Worm (Caenorhabditis elegans): ENCODE data around the gene lbp-8.

lbp-8 gene

ce11 chrV:13931225-13931624 is 40.7 kb downstream of the lbp-8 start, which contains the start of gene C06B3.16:
Gene C06B3.16, plus strand, starts transcription at chrV:13931525.
- TF ChIP-seq unc-98 (GFP tag; IDR thresholded peaks at IDR 0.05) (no peak), grh-1 (GFP tag; IDR thresholded peaks at IDR 0.05) (no peak), nhr-20 (tag; optimal IDR thresholded peaks at IDR 0.05) (no peak), isw-1 (GFP tag; IDR thresholded peaks at IDR 0.05) (no peak), lsy-2 (tag; optimal IDR thresholded peaks at IDR 0.05) (no peak), nhr-84 (tag; optimal IDR thresholded peaks at IDR 0.05) (no peak), nhr-28 (tag; optimal IDR thresholded peaks at IDR 0.05) (no peak), vab-15 (tag; optimal IDR thresholded peaks at IDR 0.05) (no peak), aly-2 (tag; optimal IDR thresholded peaks at IDR 0.05) (no peak), Y116A8C.19 (tag; optimal IDR thresholded peaks at IDR 0.05; ENCODE audit: borderline replicate concordance) (no peak), elt-3 (tag; optimal IDR thresholded peaks at IDR 0.05) (no peak), blmp-1 (tag; optimal IDR thresholded peaks at IDR 0.05) (no peak), alr-1 (tag; optimal IDR thresholded peaks at IDR 0.05; ENCODE audit: borderline replicate concordance) (no peak), lin-39 (tag; optimal IDR thresholded peaks at IDR 0.05) (no peak), fos-1 (tag; optimal IDR thresholded peaks at IDR 0.05) (no peak), fkh-10 (GFP tag; optimal IDR thresholded peaks at IDR 0.05) (no peak), dpl-1 (GFP tag; optimal IDR thresholded peaks at IDR 0.05) (no peak), tlp-1 (tag; optimal IDR thresholded peaks at IDR 0.05) (no peak)

- no peak for TF ChIP-seq unc-98 (GFP tag; IDR thresholded peaks at IDR 0.05)
- TF ChIP-seq nhr-12 (tag; optimal IDR thresholded peaks at IDR 0.05) = no peak
- no peak for TF ChIP-seq nhr-47 (tag; optimal IDR thresholded peaks at IDR 0.05)
- no peak for TF ChIP-seq snu-23 (GFP tag; optimal IDR thresholded peaks at IDR 0.05)
- TF ChIP-seq C16A3.4 (tag; optimal IDR thresholded peaks at IDR 0.05) = no peak
- no peak for TF ChIP-seq unc-86 (tag; optimal IDR thresholded peaks at IDR 0.05)
- TF ChIP-seq ama-1 (optimal IDR thresholded peaks at IDR 0.05) = no peak
- TF ChIP-seq blmp-1 (tag; optimal IDR thresholded peaks at IDR 0.05) = no peak
- no peak for TF ChIP-seq tlp-1 (tag; optimal IDR thresholded peaks at IDR 0.05)
- no peak for TF ChIP-seq zag-1 (tag; optimal IDR thresholded peaks at IDR 0.05)
- no peak for TF ChIP-seq nhr-19 (GFP tag; conservative IDR thresholded peaks at IDR 0.05)
- no peak for TF ChIP-seq nhr-77 (tag; optimal IDR thresholded peaks at IDR 0.05)
- TF ChIP-seq C34B4.2 (tag; optimal IDR thresholded peaks at IDR 0.05) = no peak
- TF ChIP-seq ceh-8 (GFP tag; optimal IDR thresholded peaks at IDR 0.05) = no peak
- no peak for TF ChIP-seq hlh-17 (GFP tag; optimal IDR thresholded peaks at IDR 0.05; ENCODE audit: borderline replicate concordance)
- TF ChIP-seq sptf-1 (tag; optimal IDR thresholded peaks at IDR 0.05) = no peak
These were observed 41.4 kb downstream of the lbp-8 start for ce11 chrV:13931952-13932351.

- TF ChIP-seq F16B12.6 (tag; optimal IDR thresholded peaks at IDR 0.05) (no peak), ceh-8 (GFP tag; optimal IDR thresholded peaks at IDR 0.05) (no peak), zip-4 (GFP tag; optimal IDR thresholded peaks at IDR 0.05) (no peak), nhr-19 (GFP tag; conservative IDR thresholded peaks at IDR 0.05) (no peak), egl-27 (tag; optimal IDR thresholded peaks at IDR 0.05) (no peak), C16A3.4 (tag; optimal IDR thresholded peaks at IDR 0.05) (no peak), fkh-4 (tag; optimal IDR thresholded peaks at IDR 0.05; ENCODE audit: borderline replicate concordance) (no peak), hlh-17 (GFP tag; optimal IDR thresholded peaks at IDR 0.05; ENCODE audit: borderline replicate concordance) (no peak), nhr-85 (tag) (no peak), elt-2 (tag; optimal IDR thresholded peaks at IDR 0.05) (no peak), efl-3 (GFP tag; optimal IDR thresholded peaks at IDR 0.05) (no peak), lir-3 (tag; optimal IDR thresholded peaks at IDR 0.05; ENCODE audit: poor library complexity) (no peak), unc-62 (GFP tag; optimal IDR thresholded peaks at IDR 0.05) (no peak), Y116A8C.19 (tag; optimal IDR thresholded peaks at IDR 0.05; ENCODE audit: borderline replicate concordance) (no peak), C34B4.2 (tag; optimal IDR thresholded peaks at IDR 0.05) (no peak), tlp-1 (tag; optimal IDR thresholded peaks at IDR 0.05) (no peak), unc-30 (tag; optimal IDR thresholded peaks at IDR 0.05) (no peak), snu-23 (GFP tag; optimal IDR thresholded peaks at IDR 0.05) (no peak), lsy-2 (tag; optimal IDR thresholded peaks at IDR 0.05) (no peak), mep-1 (tag; optimal IDR thresholded peaks at IDR 0.05) (no peak), nhr-20 (tag; optimal IDR thresholded peaks at IDR 0.05) (peak; percentile 2), grh-1 (GFP tag; IDR thresholded peaks at IDR 0.05) (0 out of 2 replicates have a peak, but pooled peaks have one; percentile 25), ces-1 (GFP tag; optimal IDR thresholded peaks at IDR 0.05) (no peak), nhr-77 (tag; optimal IDR thresholded peaks at IDR 0.05) (no peak), mab-9 (GFP tag; IDR thresholded peaks at IDR 0.05) (no peak), ama-1 (optimal IDR thresholded peaks at IDR 0.05) (peak; percentile 30), lin-35 (GFP tag; optimal IDR thresholded peaks at IDR 0.05) (no peak), nhr-84 (tag; optimal IDR thresholded peaks at IDR 0.05) (no peak), ceh-82 (tag; optimal IDR thresholded peaks at IDR 0.05) (no peak), nhr-71 (tag; optimal IDR thresholded peaks at IDR 0.05) (no peak), jun-1 (tag; optimal IDR thresholded peaks at IDR 0.05) (no peak)
These were observed 44.0 kb downstream of the lbp-8 start, which contains the start of gene R10D12.1 for ce11 chrV:13934545-13934944. Gene R10D12.1, minus strand, starts transcription at chrV:13934645.

Data from whole organism, L1 larva.